Fruit fly (Drosophila melanogaster) whole organism, wandering third instar larva: ENCODE results near the gene CG9164.

Source experiments
- Abd-B ChIP-seq: fragments of >200 bp; optimal IDR thresholded peaks from 2 replicates; lab custom pipeline; 2017; ENCODE audit warnings: missing biosample characterization, missing genetic modification characterization
- Dfd ChIP-seq: fragments of >200 bp; optimal IDR thresholded peaks from 2 replicates; lab custom pipeline; 2017; ENCODE audit warnings: missing biosample characterization, missing genetic modification characterization
- Jra ChIP-seq: sonication (Bioruptor generic); optimal IDR thresholded peaks from 2 replicates; lab custom pipeline; 2016; ENCODE audit warnings: missing biosample characterization, missing genetic modification characterization
- Mio ChIP-seq: sonication (Bioruptor generic); optimal IDR thresholded peaks from 2 replicates; lab custom pipeline; 2016; ENCODE audit warnings: missing biosample characterization, missing genetic modification characterization
- Myc ChIP-seq: fragments of >200 bp; optimal IDR thresholded peaks from 2 replicates; lab custom pipeline; 2017
- Sp1 ChIP-seq: fragments of 200-800 bp; sonication (Bioruptor generic); optimal IDR thresholded peaks from 3 replicates; lab custom pipeline; 2019; ENCODE audit warnings: missing biosample characterization, mild to moderate bottlenecking, missing genetic modification characterization, moderate library complexity
- foxo ChIP-seq, 2 experiments: fragments of 200-800 bp; sonication (Bioruptor generic); optimal IDR thresholded peaks; 2 replicates in 1 of 2; 3 replicates in 1 of 2; lab custom pipeline; 2016 to 2017; ENCODE audit warnings: missing biosample characterization in 2 of 2, missing genetic modification characterization in 2 of 2
- h ChIP-seq: fragments of 200-800 bp; sonication (Bioruptor generic); optimal IDR thresholded peaks from 3 replicates; lab custom pipeline; 2016; ENCODE audit warnings: missing biosample characterization, mild to moderate bottlenecking, missing genetic modification characterization
- pan ChIP-seq: fragments of >200 bp; optimal IDR thresholded peaks from 2 replicates; lab custom pipeline; 2017
- rgr ChIP-seq: fragments of 200-800 bp; sonication (Bioruptor generic); optimal IDR thresholded peaks from 3 replicates; lab custom pipeline; 2016; ENCODE audit warnings: missing biosample characterization, mild to moderate bottlenecking, missing genetic modification characterization
- sage ChIP-seq: fragments of 200-800 bp; sonication (Bioruptor generic); optimal IDR thresholded peaks from 2 replicates; lab custom pipeline; 2016; ENCODE audit warnings: missing biosample characterization, mild to moderate bottlenecking, missing genetic modification characterization
- usp ChIP-seq: fragments of >200 bp; optimal IDR thresholded peaks from 2 replicates; lab custom pipeline; 2017; ENCODE audit warnings: missing biosample characterization, missing genetic modification characterization

DNA sequence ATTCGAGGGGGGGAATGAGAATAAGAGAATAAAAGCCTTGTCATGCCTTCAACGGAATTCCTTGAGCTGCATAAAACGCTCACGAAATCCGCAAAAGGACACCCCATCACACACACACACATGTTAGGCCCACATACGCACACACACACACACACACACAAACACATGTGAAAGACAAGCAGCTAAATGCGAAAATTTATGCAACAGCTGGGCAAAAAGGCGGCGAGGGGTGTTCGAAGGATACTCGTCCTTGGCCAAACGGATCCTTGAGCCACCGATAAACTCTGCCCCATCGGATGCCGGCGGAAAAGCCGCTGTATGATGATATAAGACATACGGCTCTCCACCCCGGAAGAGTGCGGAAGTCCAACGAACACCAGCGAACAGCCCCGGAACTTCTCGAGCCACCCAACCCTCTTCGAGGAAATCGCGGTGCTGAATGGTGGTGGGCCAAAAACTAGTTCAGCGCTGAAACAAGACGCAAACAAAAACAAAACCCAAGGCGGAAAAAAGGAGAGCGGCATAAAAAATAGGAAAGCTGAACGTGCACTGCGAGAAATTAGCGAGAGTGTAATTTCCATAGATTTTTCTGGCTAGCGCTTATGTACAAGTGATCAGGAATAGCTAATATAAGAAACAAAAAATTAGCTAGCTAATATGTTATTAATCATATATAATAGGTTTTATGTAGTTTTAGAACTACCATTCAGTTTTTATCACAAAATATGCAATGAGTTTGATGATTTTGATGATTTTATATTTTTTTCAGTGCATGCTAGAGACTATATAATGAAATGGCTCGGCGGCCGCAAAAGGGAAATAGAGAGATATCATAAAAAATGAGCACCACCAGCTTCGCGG lies 1.5 kb downstream of the CG9164 start:
- TF ChIP-seq rgr (GFP tag; lab: Kevin White, UChicago) (no peak), h (GFP tag; lab: Kevin White, UChicago) (no peak), Sp1 (no peak), pan (no peak), sage (GFP tag; lab: Kevin White, UChicago) (no peak), Myc (lab: Kevin White, UChicago) (no peak), foxo (GFP tag; optimal IDR thresholded peaks at IDR 0.05; lab: Kevin White, UChicago) (no peak), usp (no peak), Abd-B (GFP tag; lab: Kevin White, UChicago) (no peak), Mio (no peak), Dfd (GFP tag; lab: Kevin White, UChicago) (peak; percentile 52), Jra (GFP tag; lab: Kevin White, UChicago) (no peak)
